Fruit fly (Drosophila melanogaster) whole organism, embryonic: ENCODE measurements around the gene ftz.

ENCODE experiments used
- CG11247 ChIP-seq: fragments of 200-800 bp; sonication (Bioruptor generic); IDR thresholded peaks from 2 replicates; pipeline ENCODE4 v1.3.6; 2022; ENCODE audit warnings: missing biosample characterization, missing genetic modification characterization
- CG11695 ChIP-seq: fragments of 200-800 bp; sonication (Bioruptor generic); IDR thresholded peaks from 3 replicates; pipeline ENCODE4 v1.3.6; 2022; ENCODE audit warnings: missing biosample characterization, missing genetic modification characterization
- CG13775 ChIP-seq: fragments of 200-800 bp; sonication (Bioruptor generic); optimal IDR thresholded peaks from 3 replicates; lab custom pipeline; 2017; ENCODE audit warnings: missing biosample characterization, mild to moderate bottlenecking, missing genetic modification characterization
- CG14860 ChIP-seq: fragments of 200-800 bp; sonication (Bioruptor generic); IDR thresholded peaks from 3 replicates; pipeline ENCODE4 v1.3.6; 2022; ENCODE audit warnings: missing biosample characterization, missing genetic modification characterization; ENCODE audit not compliant: partially characterized antibody
- CG17612 ChIP-seq: fragments of 200-800 bp; sonication (Bioruptor generic); IDR thresholded peaks from 2 replicates; pipeline ENCODE4 v1.3.6; 2022; ENCODE audit warnings: missing biosample characterization, missing genetic modification characterization
- CG17912 ChIP-seq: fragments of 200-800 bp; sonication (Bioruptor generic); optimal IDR thresholded peaks from 2 replicates; lab custom pipeline; 2018; ENCODE audit warnings: missing biosample characterization, mild to moderate bottlenecking, missing genetic modification characterization
- CG18599 ChIP-seq: fragments of 200-800 bp; sonication (Bioruptor generic); optimal IDR thresholded peaks from 3 replicates; lab custom pipeline; 2017; ENCODE audit warnings: missing biosample characterization, missing genetic modification characterization, mild to moderate bottlenecking, moderate library complexity, missing genetic modification reagents
- CG6765 ChIP-seq: fragments of 200-800 bp; sonication (Bioruptor generic); optimal IDR thresholded peaks from 3 replicates; lab custom pipeline; 2017; ENCODE audit warnings: missing biosample characterization, mild to moderate bottlenecking, missing genetic modification characterization
- CG7556 ChIP-seq: fragments of 200-800 bp; sonication (Bioruptor generic); optimal IDR thresholded peaks from 2 replicates; lab custom pipeline; 2017; ENCODE audit warnings: missing biosample characterization, mild to moderate bottlenecking, missing genetic modification characterization
- CG8388 ChIP-seq: fragments of 200-800 bp; sonication (Bioruptor generic); optimal IDR thresholded peaks from 2 replicates; lab custom pipeline; 2019; ENCODE audit warnings: missing biosample characterization, mild to moderate bottlenecking, missing genetic modification characterization, moderate library complexity
- TFAM ChIP-seq: fragments of 200-800 bp; sonication (Bioruptor generic); optimal IDR thresholded peaks from 2 replicates; lab custom pipeline; 2017; ENCODE audit warnings: missing biosample characterization, missing genetic modification characterization, inconsistent platforms
- chif ChIP-seq, 2 experiments: fragments of 200-800 bp; sonication (Bioruptor generic); optimal IDR thresholded peaks; 3 replicates each; lab custom pipeline; 2016; ENCODE audit warnings: missing biosample characterization in 2 of 2, missing genetic modification characterization in 2 of 2
- toy ChIP-seq: fragments of 200-800 bp; sonication (Bioruptor generic); IDR thresholded peaks from 2 replicates; pipeline ENCODE4 v1.3.6; 2022; ENCODE audit warnings: missing biosample characterization, missing genetic modification characterization

DNA sequence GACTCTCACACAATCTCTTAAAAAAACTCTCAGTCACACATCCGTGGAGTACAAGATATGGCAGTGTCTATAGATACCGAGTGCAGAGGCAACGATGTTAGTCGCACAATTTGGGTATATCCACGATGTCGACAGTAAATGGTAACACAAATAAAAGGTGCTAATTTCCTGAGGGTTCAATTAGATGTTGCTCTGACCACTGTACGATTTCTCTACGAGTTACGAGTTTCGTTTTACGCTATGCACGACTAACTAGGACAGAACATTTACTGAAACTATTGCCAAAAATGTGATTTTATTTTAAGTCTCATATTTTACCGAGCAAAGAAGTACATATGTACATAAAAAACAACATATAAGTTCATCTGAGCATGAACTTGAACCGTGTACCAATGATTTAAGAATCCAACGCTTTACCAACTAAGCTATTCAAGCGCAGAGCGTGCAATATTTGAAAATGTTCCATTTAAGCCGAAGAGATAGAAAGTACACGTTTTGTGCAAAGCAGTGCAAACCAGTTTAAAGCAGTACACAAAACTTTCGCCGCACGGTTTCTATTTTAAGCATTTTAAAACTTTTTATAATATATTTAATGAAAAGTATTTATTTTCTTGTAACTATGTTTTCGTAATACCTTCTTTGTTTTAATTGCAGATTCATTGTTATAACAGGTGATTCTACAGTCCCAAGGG, 45.1 kb upstream of the ftz start:
- TF ChIP-seq CG8388 (GFP tag; lab: Kevin White, UChicago) (no peak), CG17912 (no peak), CG7556 (GFP tag; lab: Kevin White, UChicago) (no peak), CG6765 (GFP tag; lab: Kevin White, UChicago) (no peak), toy (no peak), CG18599 (GFP tag; lab: Kevin White, UChicago) (no peak), CG14860 (GFP tag; lab: Robert Waterston, UW) (no peak), CG11247 (GFP tag; lab: Robert Waterston, UW) (no peak), CG17612 (no peak), CG13775 (GFP tag; lab: Kevin White, UChicago) (no peak), chif (GFP tag; optimal IDR thresholded peaks at IDR 0.05; lab: Kevin White, UChicago) (no peak), CG11695 (GFP tag; lab: Robert Waterston, UW) (no peak), TFAM (GFP tag; lab: Kevin White, UChicago) (no peak)
